Worm (Caenorhabditis elegans): ENCODE data around the gene Y75B12B.1.

The Y75B12B.1 gene

DNA sequence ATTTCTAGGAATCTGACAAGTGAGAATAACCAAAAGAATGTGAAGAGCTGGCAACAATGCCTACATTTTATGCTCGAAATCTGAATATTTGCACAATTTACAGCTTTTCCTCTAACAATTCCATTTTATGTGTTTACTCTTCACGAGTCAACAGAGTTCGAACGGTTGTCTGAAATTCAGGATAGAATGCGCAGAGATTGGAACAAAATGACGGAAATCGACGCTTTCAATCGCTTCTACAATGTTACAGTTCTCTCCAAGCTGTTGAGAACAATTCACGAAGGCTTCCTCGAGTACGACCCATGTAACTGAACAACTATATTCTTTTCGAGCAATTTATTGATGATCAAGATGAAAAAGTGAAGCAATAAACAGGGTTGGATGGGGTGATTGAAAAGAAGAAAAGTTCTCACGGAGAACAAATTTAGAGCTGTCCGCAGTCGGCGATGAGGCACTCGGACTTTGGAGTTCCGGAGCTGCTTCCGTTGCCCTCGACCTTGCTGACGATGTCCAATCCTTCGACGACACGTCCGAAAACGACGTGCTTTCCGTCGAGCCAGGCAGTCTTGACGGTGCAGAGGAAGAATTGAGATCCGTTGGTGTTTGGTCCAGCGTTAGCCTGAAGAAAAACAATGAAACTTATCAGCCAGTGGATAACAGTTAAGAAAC, 1.9 kb downstream of the Y75B12B.1 start, which contains the start of gene Y75B12B.3 (continued):
- TF ChIP-seq mel-28 (tag; optimal IDR thresholded peaks at IDR 0.05; ENCODE audit: borderline replicate concordance) (no peak), nhr-120 (GFP tag; IDR thresholded peaks at IDR 0.05) (no peak), hsf-1 (GFP tag; IDR thresholded peaks at IDR 0.05) (peak; percentile 83), F55B11.4 (tag; optimal IDR thresholded peaks at IDR 0.05; ENCODE audit: borderline replicate concordance, insufficient read depth) (no peak), F33H1.4 (GFP tag; IDR thresholded peaks at IDR 0.05) (no peak), hrde-1 (tag; optimal IDR thresholded peaks at IDR 0.05; ENCODE audit: borderline replicate concordance) (peak; percentile 64), madf-8 (GFP tag; conservative IDR thresholded peaks at IDR 0.05) (peak; percentile 10; the same call in 1 of the 2 replicates), F10E7.11 (tag; optimal IDR thresholded peaks at IDR 0.05) (no peak), unc-62 (GFP tag; optimal IDR thresholded peaks at IDR 0.05) (no peak), ztf-3 (GFP tag; optimal IDR thresholded peaks at IDR 0.05) (no peak), F49E8.2 (tag; optimal IDR thresholded peaks at IDR 0.05; ENCODE audit: insufficient read depth) (peak; percentile 84), mes-4 (tag; optimal IDR thresholded peaks at IDR 0.05) (no peak), bed-2 (GFP tag; IDR thresholded peaks at IDR 0.05) (no peak), tlf-1 (GFP tag; optimal IDR thresholded peaks at IDR 0.05) (peak; percentile 51), T26A5.8 (tag; optimal IDR thresholded peaks at IDR 0.05) (peak; percentile 24), nhr-179 (tag; optimal IDR thresholded peaks at IDR 0.05) (no peak), athp-1 (tag; optimal IDR thresholded peaks at IDR 0.05) (peak; percentile 46), Y56A3A.18 (GFP tag; IDR thresholded peaks at IDR 0.05) (peak; percentile 41; the same call in 1 of the 2 replicates), ama-1 (optimal IDR thresholded peaks at IDR 0.05) (peak; percentile 73), ama-1 (GFP tag; optimal IDR thresholded peaks at IDR 0.05) (peak in 1 of 2 experiments; percentile 9), nfya-1 (tag; optimal IDR thresholded peaks at IDR 0.05; ENCODE audit: borderline replicate concordance, insufficient read depth) (no peak), F57A8.1 (GFP tag; optimal IDR thresholded peaks at IDR 0.05) (no peak), F23B12.7 (tag; optimal IDR thresholded peaks at IDR 0.05; ENCODE audit: insufficient read depth) (no peak), Y53F4B.3 (GFP tag; IDR thresholded peaks at IDR 0.05) (no peak), ztf-25 (GFP tag; IDR thresholded peaks at IDR 0.05) (0 out of 2 replicates have a peak, but pooled peaks have one; percentile 56), madf-3 (GFP tag; IDR thresholded peaks at IDR 0.05) (0 out of 2 replicates have a peak, but pooled peaks have one; percentile 3), ets-4 (GFP tag; optimal IDR thresholded peaks at IDR 0.05) (no peak), egl-18 (GFP tag; IDR thresholded peaks at IDR 0.05) (no peak), repo-1 (tag; optimal IDR thresholded peaks at IDR 0.05) (no peak), nfya-2 (GFP tag; IDR thresholded peaks at IDR 0.05) (no peak), ceh-58 (GFP tag; IDR thresholded peaks at IDR 0.05) (no peak), Y95B8A.8 (GFP tag; IDR thresholded peaks at IDR 0.05) (0 out of 2 replicates have a peak, but pooled peaks have one; percentile 5), hlh-26 (GFP tag; conservative IDR thresholded peaks at IDR 0.05) (no peak), lin-35 (GFP tag; optimal IDR thresholded peaks at IDR 0.05) (no peak), ztf-6 (GFP tag; IDR thresholded peaks at IDR 0.05) (no peak), fkh-3 (tag; optimal IDR thresholded peaks at IDR 0.05) (no peak), rcor-1 (GFP tag; IDR thresholded peaks at IDR 0.05) (peak; percentile 5; the same call in 1 of the 2 replicates), rec-8 (tag; optimal IDR thresholded peaks at IDR 0.05) (peak in 1 of 2 experiments; percentile 22), sptf-2 (GFP tag; optimal IDR thresholded peaks at IDR 0.05) (no peak), snpc-1.3 (tag; optimal IDR thresholded peaks at IDR 0.05; ENCODE audit: insufficient read depth) (peak; percentile 43), F22D6.2 (tag; optimal IDR thresholded peaks at IDR 0.05) (no peak), F57C9.4 (tag; optimal IDR thresholded peaks at IDR 0.05) (no peak), hmg-1.2 (GFP tag; IDR thresholded peaks at IDR 0.05) (0 out of 2 replicates have a peak, but pooled peaks have one; percentile 10), nhr-27 (tag; optimal IDR thresholded peaks at IDR 0.05) (no peak), ccch-3 (GFP tag; optimal IDR thresholded peaks at IDR 0.05) (no peak), B0261.1 (tag; optimal IDR thresholded peaks at IDR 0.05) (peak; percentile 7), B0035.1 (tag; optimal IDR thresholded peaks at IDR 0.05) (no peak)

All from whole organism, young adult.